Fruit fly (Drosophila melanogaster) whole organism, wandering third instar larva: ENCODE results near the gene gnu.

ENCODE experiments used
- GATAd ChIP-seq: sonication (Bioruptor generic); optimal IDR thresholded peaks from 2 replicates; lab custom pipeline; 2016; ENCODE audit warnings: missing biosample characterization, missing genetic modification characterization
- HLH106 ChIP-seq: fragments of 200-800 bp; optimal IDR thresholded peaks from 3 replicates; lab custom pipeline; 2019; ENCODE audit warnings: missing biosample characterization, mild to moderate bottlenecking, missing genetic modification characterization, moderate library complexity
- brk ChIP-seq: fragments of 200-800 bp; sonication (Bioruptor generic); optimal IDR thresholded peaks from 2 replicates; lab custom pipeline; 2016; ENCODE audit warnings: missing biosample characterization, mild to moderate bottlenecking, missing genetic modification characterization
- psq ChIP-seq: fragments of 200-800 bp; sonication (Bioruptor generic); optimal IDR thresholded peaks from 3 replicates; lab custom pipeline; 2017; ENCODE audit warnings: missing biosample characterization, mild to moderate bottlenecking, missing genetic modification characterization, moderate library complexity
- sage ChIP-seq: fragments of 200-800 bp; sonication (Bioruptor generic); optimal IDR thresholded peaks from 2 replicates; lab custom pipeline; 2016; ENCODE audit warnings: missing biosample characterization, mild to moderate bottlenecking, missing genetic modification characterization
- sv ChIP-seq: fragments of 200-800 bp; sonication (Bioruptor generic); optimal IDR thresholded peaks from 3 replicates; lab custom pipeline; 2016; ENCODE audit warnings: missing biosample characterization, missing genetic modification characterization

DNA sequence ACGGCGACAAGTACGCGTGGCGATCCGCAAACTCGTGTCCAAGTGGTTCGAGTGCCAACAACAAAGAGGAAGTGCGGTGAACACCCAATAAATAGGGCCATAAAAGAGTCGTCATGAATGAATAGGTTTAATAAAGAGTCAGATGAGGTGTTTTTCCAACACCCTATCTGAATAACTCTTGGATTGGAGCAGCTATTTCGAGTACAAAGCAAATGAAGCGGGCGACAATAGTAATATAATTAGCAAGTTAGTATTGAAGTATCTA is 19.9 kb downstream of the gnu start:
- no peak for TF ChIP-seq psq
- TF ChIP-seq GATAd (GFP tag; lab: Kevin White, UChicago): no peak
- TF ChIP-seq HLH106 (tag; lab: Kevin White, UChicago): no peak
- no peak for TF ChIP-seq sage (GFP tag; lab: Kevin White, UChicago)
- TF ChIP-seq brk (GFP tag; lab: Kevin White, UChicago): no peak
- no peak for TF ChIP-seq sv (GFP tag; lab: Kevin White, UChicago)
